In genomic region chrV:8462074-8462473, ce11 we compare ENCODE assay signal across 4 worm cellular contexts.
A peak's percentile ranks its signal among the peaks of the same experiment; 100 is the strongest.
TF ChIP-seq lines count a peak whose summit lies in the region.

Gene dnj-22 (minus strand): TSS chrV:8462120.
Gene natc-1 (plus strand): TSS chrV:8462359.

TF ChIP-seq in whole organism, L2 larva, 48 proteins besides CTCF, POLR2A, EP300 and RAD21 (continues in another document):
- peak; percentile 72 for TF ChIP-seq nhr-6 (tag; optimal IDR thresholded peaks at IDR 0.05; lab: Kevin White, UChicago)
- peak; percentile 76 for TF ChIP-seq nhr-25 (tag; optimal IDR thresholded peaks at IDR 0.05; lab: Kevin White, UChicago)
- TF ChIP-seq gmeb-1 (tag; optimal IDR thresholded peaks at IDR 0.05; lab: Kevin White, UChicago): peak; percentile 86
- TF ChIP-seq ama-1 (optimal IDR thresholded peaks at IDR 0.05; lab: Kevin White, UChicago): no peak
- peak; percentile 12 for TF ChIP-seq nhr-10 (tag; optimal IDR thresholded peaks at IDR 0.05; lab: Kevin White, UChicago)
- no peak for TF ChIP-seq unc-62 (GFP tag; optimal IDR thresholded peaks at IDR 0.05; lab: Kevin White, UChicago)
- peak in 1 of 2 experiments; percentile 34 for TF ChIP-seq mdl-1 (tag; optimal IDR thresholded peaks at IDR 0.05; lab: Kevin White, UChicago)
- no peak for TF ChIP-seq egl-27 (tag; optimal IDR thresholded peaks at IDR 0.05; lab: Kevin White, UChicago)
- TF ChIP-seq nhr-21 (tag; optimal IDR thresholded peaks at IDR 0.05; lab: Kevin White, UChicago): peak; percentile 61
- TF ChIP-seq fos-1 (tag; optimal IDR thresholded peaks at IDR 0.05; lab: Kevin White, UChicago): peak; percentile 47
- TF ChIP-seq snpc-4 (tag; optimal IDR thresholded peaks at IDR 0.05; lab: Kevin White, UChicago): peak; percentile 88
- TF ChIP-seq sma-3 (GFP tag; optimal IDR thresholded peaks at IDR 0.05; lab: Kevin White, UChicago): peak; percentile 77
- peak; percentile 91 for TF ChIP-seq sma-9 (GFP tag; optimal IDR thresholded peaks at IDR 0.05; lab: Kevin White, UChicago)
- no peak for TF ChIP-seq sma-9 (tag; optimal IDR thresholded peaks at IDR 0.05; lab: Kevin White, UChicago)
- TF ChIP-seq lsy-2 (tag; optimal IDR thresholded peaks at IDR 0.05; lab: Kevin White, UChicago): peak; percentile 50 to 90
- TF ChIP-seq aly-2 (tag; optimal IDR thresholded peaks at IDR 0.05; lab: Kevin White, UChicago): no peak
- TF ChIP-seq nhr-129 (tag; optimal IDR thresholded peaks at IDR 0.05; lab: Kevin White, UChicago): peak; percentile 85
- TF ChIP-seq F13H6.1 (tag; optimal IDR thresholded peaks at IDR 0.05; lab: Kevin White, UChicago): peak; percentile 46
- no peak for TF ChIP-seq mbf-1 (tag; optimal IDR thresholded peaks at IDR 0.05; lab: Kevin White, UChicago)
- no peak for TF ChIP-seq nhr-23 (tag; optimal IDR thresholded peaks at IDR 0.05; lab: Kevin White, UChicago)
- TF ChIP-seq ztf-1 (GFP tag; conservative IDR thresholded peaks at IDR 0.05; lab: Robert Waterston, UW): no peak
- TF ChIP-seq skn-1 (tag; optimal IDR thresholded peaks at IDR 0.05; lab: Kevin White, UChicago): peak; percentile 63
- TF ChIP-seq unc-55 (GFP tag; optimal IDR thresholded peaks at IDR 0.05; lab: Kevin White, UChicago): peak; percentile 96

TF ChIP-seq in whole organism, L4 larva, 104 proteins besides CTCF, POLR2A, EP300 and RAD21 (continues in another document):
- TF ChIP-seq lin-29 (GFP tag; IDR thresholded peaks at IDR 0.05; lab: Robert Waterston, UW) (no peak), D1046.2 (GFP tag; IDR thresholded peaks at IDR 0.05; lab: Robert Waterston, UW) (no peak), mes-2 (tag; optimal IDR thresholded peaks at IDR 0.05; lab: Kevin White, UChicago; ENCODE audit: poor library complexity, severe bottlenecking) (peak; percentile 90), ctbp-1 (GFP tag; IDR thresholded peaks at IDR 0.05; lab: Robert Waterston, UW) (no peak), aly-2 (tag; optimal IDR thresholded peaks at IDR 0.05; lab: Kevin White, UChicago) (no peak), nhr-11 (tag; optimal IDR thresholded peaks at IDR 0.05; lab: Kevin White, UChicago) (peak; percentile 65), snpc-4 (tag; optimal IDR thresholded peaks at IDR 0.05; lab: Kevin White, UChicago) (no peak), dpl-1 (GFP tag; optimal IDR thresholded peaks at IDR 0.05; lab: Kevin White, UChicago) (peak; percentile 72), zip-11 (GFP tag; IDR thresholded peaks at IDR 0.05; lab: Robert Waterston, UW) (no peak), nhr-25 (tag; optimal IDR thresholded peaks at IDR 0.05; lab: Kevin White, UChicago; ENCODE audit: borderline replicate concordance, insufficient read depth) (no peak), T20F7.1 (GFP tag; optimal IDR thresholded peaks at IDR 0.05; lab: Kevin White, UChicago) (peak; percentile 98), hif-1 (tag; optimal IDR thresholded peaks at IDR 0.05; lab: Kevin White, UChicago) (peak in 1 of 2 experiments; percentile 19), lin-1 (GFP tag; IDR thresholded peaks at IDR 0.05; lab: Robert Waterston, UW) (no peak), R02D3.7 (tag; optimal IDR thresholded peaks at IDR 0.05; lab: Kevin White, UChicago) (peak; percentile 73), nhr-28 (tag; optimal IDR thresholded peaks at IDR 0.05; lab: Kevin White, UChicago) (peak; percentile 49), mdl-1 (tag; optimal IDR thresholded peaks at IDR 0.05; lab: Kevin White, UChicago) (peak in 1 of 2 experiments; percentile 42), F37D6.2 (tag; optimal IDR thresholded peaks at IDR 0.05; lab: Kevin White, UChicago) (no peak), nhr-76 (tag; optimal IDR thresholded peaks at IDR 0.05; lab: Kevin White, UChicago) (no peak), pha-4 (GFP tag; IDR thresholded peaks at IDR 0.05; lab: Robert Waterston, UW) (no peak), pha-4 (tag; optimal IDR thresholded peaks at IDR 0.05; lab: Kevin White, UChicago) (peak; percentile 24), mdt-29 (GFP tag; IDR thresholded peaks at IDR 0.05; lab: Robert Waterston, UW) (no peak), hlh-30 (tag; optimal IDR thresholded peaks at IDR 0.05; lab: Kevin White, UChicago; ENCODE audit: insufficient read depth) (peak; percentile 57), lin-13 (GFP tag; optimal IDR thresholded peaks at IDR 0.05; lab: Kevin White, UChicago) (peak; percentile 49), ZK337.2 (GFP tag; IDR thresholded peaks at IDR 0.05; lab: Robert Waterston, UW) (no peak)

TF ChIP-seq in whole organism, late embryonic, 69 proteins besides CTCF, POLR2A, EP300 and RAD21 (continues in another document):
- TF ChIP-seq che-1 (tag; optimal IDR thresholded peaks at IDR 0.05; lab: Kevin White, UChicago): no peak
- TF ChIP-seq ahr-1 (tag; optimal IDR thresholded peaks at IDR 0.05; lab: Kevin White, UChicago): no peak
- TF ChIP-seq hlh-8 (tag; optimal IDR thresholded peaks at IDR 0.05; lab: Kevin White, UChicago): no peak
- peak; percentile 70 for TF ChIP-seq ceh-31 (tag; optimal IDR thresholded peaks at IDR 0.05; lab: Kevin White, UChicago)
- TF ChIP-seq dmd-4 (tag; optimal IDR thresholded peaks at IDR 0.05; lab: Kevin White, UChicago; ENCODE audit: borderline replicate concordance): no peak
- TF ChIP-seq K02D7.2 (tag; optimal IDR thresholded peaks at IDR 0.05; lab: Kevin White, UChicago): no peak
- peak; percentile 95 for TF ChIP-seq unc-42 (tag; optimal IDR thresholded peaks at IDR 0.05; lab: Kevin White, UChicago)
- TF ChIP-seq pag-3 (tag; optimal IDR thresholded peaks at IDR 0.05; lab: Kevin White, UChicago; ENCODE audit: borderline replicate concordance): no peak
- TF ChIP-seq Y22D7AL.16 (tag; optimal IDR thresholded peaks at IDR 0.05; lab: Kevin White, UChicago): no peak
- peak; percentile 34 for TF ChIP-seq unc-55 (GFP tag; optimal IDR thresholded peaks at IDR 0.05; lab: Kevin White, UChicago)
- no peak for TF ChIP-seq syd-9 (tag; optimal IDR thresholded peaks at IDR 0.05; lab: Kevin White, UChicago)
- TF ChIP-seq ceh-22 (tag; optimal IDR thresholded peaks at IDR 0.05; lab: Kevin White, UChicago): no peak
- no peak for TF ChIP-seq eyg-1 (tag; optimal IDR thresholded peaks at IDR 0.05; lab: Kevin White, UChicago)
- no peak for TF ChIP-seq ceh-48 (tag; optimal IDR thresholded peaks at IDR 0.05; lab: Kevin White, UChicago)
- TF ChIP-seq pros-1 (tag; optimal IDR thresholded peaks at IDR 0.05; lab: Kevin White, UChicago): no peak
- no peak for TF ChIP-seq hlh-13 (GFP tag; optimal IDR thresholded peaks at IDR 0.05; lab: Kevin White, UChicago)
- no peak for TF ChIP-seq tbx-7 (tag; optimal IDR thresholded peaks at IDR 0.05; lab: Kevin White, UChicago)
- TF ChIP-seq ama-1 (optimal IDR thresholded peaks at IDR 0.05; lab: Kevin White, UChicago): no peak
- no peak for TF ChIP-seq ceh-19 (GFP tag; optimal IDR thresholded peaks at IDR 0.05; lab: Kevin White, UChicago)
- TF ChIP-seq fkh-6 (tag; optimal IDR thresholded peaks at IDR 0.05; lab: Kevin White, UChicago): no peak
- TF ChIP-seq T23F11.4 (GFP tag; optimal IDR thresholded peaks at IDR 0.05; lab: Kevin White, UChicago): no peak
- TF ChIP-seq dve-1 (tag; optimal IDR thresholded peaks at IDR 0.05; lab: Kevin White, UChicago): peak; percentile 6
- TF ChIP-seq sdc-2 (tag; optimal IDR thresholded peaks at IDR 0.05; lab: Kevin White, UChicago): no peak
- TF ChIP-seq ets-4 (tag; optimal IDR thresholded peaks at IDR 0.05; lab: Kevin White, UChicago): no peak
- no peak for TF ChIP-seq C38D4.7 (GFP tag; optimal IDR thresholded peaks at IDR 0.05; lab: Kevin White, UChicago)
- TF ChIP-seq hlh-30 (tag; optimal IDR thresholded peaks at IDR 0.05; lab: Kevin White, UChicago; ENCODE audit: insufficient read depth): no peak
- TF ChIP-seq pha-2 (tag; optimal IDR thresholded peaks at IDR 0.05; lab: Kevin White, UChicago): no peak

TF ChIP-seq in whole organism, mixed stage, embryonic, 35 proteins besides CTCF, POLR2A, EP300 and RAD21:
- TF ChIP-seq mab-5 (tag; optimal IDR thresholded peaks at IDR 0.05; lab: Kevin White, UChicago): peak; percentile 24
- TF ChIP-seq lin-13 (tag; optimal IDR thresholded peaks at IDR 0.05; lab: Kevin White, UChicago): peak; percentile 19
- TF ChIP-seq flh-1 (GFP tag; optimal IDR thresholded peaks at IDR 0.05; lab: Kevin White, UChicago): no peak
- TF ChIP-seq nhr-12 (tag; optimal IDR thresholded peaks at IDR 0.05; lab: Kevin White, UChicago): no peak
- peak; percentile 24 for TF ChIP-seq ceh-39 (tag; optimal IDR thresholded peaks at IDR 0.05; lab: Kevin White, UChicago)
- peak; percentile 91 for TF ChIP-seq pha-4 (tag; optimal IDR thresholded peaks at IDR 0.05; lab: Kevin White, UChicago)
- TF ChIP-seq drap-1 (GFP tag; optimal IDR thresholded peaks at IDR 0.05; lab: Kevin White, UChicago): no peak
- no peak for TF ChIP-seq unc-62 (GFP tag; optimal IDR thresholded peaks at IDR 0.05; lab: Kevin White, UChicago)
- peak; percentile 56 for TF ChIP-seq lsy-2 (tag; optimal IDR thresholded peaks at IDR 0.05; lab: Kevin White, UChicago)
- TF ChIP-seq nhr-237 (tag; optimal IDR thresholded peaks at IDR 0.05; lab: Kevin White, UChicago): peak; percentile 67
- peak; percentile 96 for TF ChIP-seq ces-1 (GFP tag; optimal IDR thresholded peaks at IDR 0.05; lab: Kevin White, UChicago)
- TF ChIP-seq elt-3 (tag; optimal IDR thresholded peaks at IDR 0.05; lab: Kevin White, UChicago): no peak
- no peak for TF ChIP-seq ceh-83 (GFP tag; optimal IDR thresholded peaks at IDR 0.05; lab: Kevin White, UChicago)
- no peak for TF ChIP-seq hlh-1 (tag; optimal IDR thresholded peaks at IDR 0.05; lab: Kevin White, UChicago)
TF ChIP-seq in whole organism, mixed stage, embryonic: peak in this region for 7.
